Worm (Caenorhabditis elegans) whole organism, early embryonic: ENCODE data around the gene K05F1.6.
"Not testable (repeated sequence)": the region's sequence is repeated elsewhere in the genome, so short reads cannot be mapped to it uniquely, and the experiment has no call there.

ENCODE experiments used
- B0310.2 ChIP-seq: sonication (generic microtip); optimal IDR thresholded peaks from 2 replicates; lab custom pipeline; 2016; ENCODE audit warnings: mild to moderate bottlenecking, missing genetic modification characterization, missing compliant biosample characterization
- F13C5.2 ChIP-seq: sonication (generic microtip); optimal IDR thresholded peaks from 2 replicates; lab custom pipeline; 2017; ENCODE audit warnings: mild to moderate bottlenecking, missing genetic modification characterization, inconsistent platforms, missing compliant biosample characterization
- aly-1 ChIP-seq: sonication (generic microtip); optimal IDR thresholded peaks from 2 replicates; lab custom pipeline; 2016; ENCODE audit warnings: missing genetic modification characterization, missing compliant biosample characterization
- ama-1 ChIP-seq: fragments of 150-350 bp; optimal IDR thresholded peaks from 2 replicates; lab custom pipeline; 2014
- ceh-13 ChIP-seq: fragments of 200-800 bp; sonication (Bioruptor generic); optimal IDR thresholded peaks from 2 replicates; lab custom pipeline; 2018; ENCODE audit warnings: mild to moderate bottlenecking, missing genetic modification characterization, missing compliant biosample characterization
- ceh-36 ChIP-seq: sonication (generic microtip); optimal IDR thresholded peaks from 2 replicates; lab custom pipeline; 2016; ENCODE audit warnings: missing genetic modification characterization, inconsistent platforms, missing compliant biosample characterization
- ets-7 ChIP-seq: sonication (generic microtip); optimal IDR thresholded peaks from 2 replicates; lab custom pipeline; 2016; ENCODE audit warnings: missing genotype, missing genetic modification characterization, missing compliant biosample characterization
- flt-1 ChIP-seq: fragments of 200-800 bp; sonication (Bioruptor generic); IDR thresholded peaks from 2 replicates; pipeline ENCODE4 v1.3.6; 2022; ENCODE audit warnings: missing genetic modification characterization, missing compliant biosample characterization
- hmbx-1 ChIP-seq: sonication (generic microtip); optimal IDR thresholded peaks from 2 replicates; lab custom pipeline; 2016; ENCODE audit warnings: mild to moderate bottlenecking, missing genetic modification characterization, missing compliant biosample characterization
- hmg-4 ChIP-seq: fragments of 200-800 bp; sonication (Bioruptor generic); optimal IDR thresholded peaks from 2 replicates; lab custom pipeline; 2018; ENCODE audit warnings: mild to moderate bottlenecking, missing genetic modification characterization, missing compliant biosample characterization
- hnd-1 ChIP-seq: sonication (generic microtip); optimal IDR thresholded peaks from 2 replicates; lab custom pipeline; 2016; ENCODE audit warnings: missing genetic modification characterization, missing compliant biosample characterization
- pes-1 ChIP-seq: fragments of 200-800 bp; sonication (Bioruptor generic); IDR thresholded peaks from 2 replicates; pipeline ENCODE4 v1.3.6; 2022; ENCODE audit warnings: missing genetic modification reagents, missing genetic modification characterization, missing compliant biosample characterization
- scrt-1 ChIP-seq: fragments of 200-800 bp; sonication (Bioruptor generic); IDR thresholded peaks from 2 replicates; pipeline ENCODE4 v1.3.6; 2022; ENCODE audit warnings: missing genetic modification characterization, missing compliant biosample characterization
- sea-1 ChIP-seq: fragments of 200-800 bp; sonication (Bioruptor generic); conservative IDR thresholded peaks from 2 replicates; pipeline ENCODE4 v1.3.6; 2022; ENCODE audit warnings: missing genetic modification characterization, missing compliant biosample characterization
- tbx-11 ChIP-seq: fragments of 200-800 bp; sonication (Bioruptor generic); IDR thresholded peaks from 2 replicates; pipeline ENCODE4 v1.3.6; 2022; ENCODE audit warnings: missing genetic modification characterization, missing compliant biosample characterization
- tbx-37 ChIP-seq: fragments of 200-800 bp; sonication (Bioruptor generic); conservative IDR thresholded peaks from 2 replicates; pipeline ENCODE4 v1.3.6; 2022; ENCODE audit warnings: missing genetic modification reagents, missing genetic modification characterization, missing compliant biosample characterization
- tra-4 ChIP-seq: sonication (generic microtip); optimal IDR thresholded peaks from 2 replicates; lab custom pipeline; 2017; ENCODE audit warnings: missing genetic modification characterization, missing compliant biosample characterization

The K05F1.6 gene

ce11 chrII:5801075-5801474 is 18.8 kb downstream of the K05F1.6 start, which contains the start of the genes K05F1.9 and K05F1.1:
Gene K05F1.9 (minus strand): TSS chrII:5801175.
Gene K05F1.1 (plus strand): TSS chrII:5801382.
- TF ChIP-seq ama-1 (lab: Kevin White, UChicago) (no peak), pes-1 (GFP tag; lab: Robert Waterston, UW) (no peak), ets-7 (tag; lab: Kevin White, UChicago) (no peak), sea-1 (GFP tag; lab: Robert Waterston, UW) (no peak), flt-1 (no peak), hmg-4 (no peak), B0310.2 (tag; lab: Kevin White, UChicago) (no peak), hmbx-1 (tag; lab: Kevin White, UChicago) (no peak), scrt-1 (GFP tag; lab: Robert Waterston, UW) (no peak), hnd-1 (no peak), tbx-37 (GFP tag; lab: Robert Waterston, UW) (no peak), ceh-36 (tag; lab: Kevin White, UChicago) (no peak)

- no peak for TF ChIP-seq aly-1 (tag; lab: Kevin White, UChicago)
- TF ChIP-seq hmbx-1 (tag; lab: Kevin White, UChicago), result no peak
Observed at ce11 chrII:5804288-5804687, 22.0 kb downstream of the K05F1.6 start.

- no peak for TF ChIP-seq hmg-4
- TF ChIP-seq pes-1 (GFP tag; lab: Robert Waterston, UW), result no peak
- no peak for TF ChIP-seq ama-1 (lab: Kevin White, UChicago)
- TF ChIP-seq aly-1 (tag; lab: Kevin White, UChicago), result no peak
- TF ChIP-seq ceh-36 (tag; lab: Kevin White, UChicago), result no peak
- no peak for TF ChIP-seq tbx-37 (GFP tag; lab: Robert Waterston, UW)
- TF ChIP-seq B0310.2 (tag; lab: Kevin White, UChicago), result no peak
- no peak for TF ChIP-seq ets-7 (tag; lab: Kevin White, UChicago)
- TF ChIP-seq sea-1 (GFP tag; lab: Robert Waterston, UW), result no peak
- no peak for TF ChIP-seq hnd-1
- TF ChIP-seq tra-4 (tag; lab: Kevin White, UChicago), result no peak
- TF ChIP-seq flt-1, result no peak
- TF ChIP-seq F13C5.2 (tag; lab: Kevin White, UChicago), result no peak
- TF ChIP-seq tbx-11 (GFP tag; lab: Robert Waterston, UW), result no peak
- no peak for TF ChIP-seq hmbx-1 (tag; lab: Kevin White, UChicago)
- TF ChIP-seq scrt-1 (GFP tag; lab: Robert Waterston, UW), result no peak
Observed at ce11 chrII:5805303-5805702, 23.0 kb downstream of the K05F1.6 start, which contains the start of gene K05F1.10. Gene K05F1.10 (minus strand): TSS chrII:5805473.

- TF ChIP-seq tbx-37 (GFP tag; lab: Robert Waterston, UW) (no peak), hmg-4 (no peak), scrt-1 (GFP tag; lab: Robert Waterston, UW) (no peak), ama-1 (lab: Kevin White, UChicago) (no peak), B0310.2 (tag; lab: Kevin White, UChicago) (no peak), F13C5.2 (tag; lab: Kevin White, UChicago) (no peak), aly-1 (tag; lab: Kevin White, UChicago) (no peak), tbx-11 (GFP tag; lab: Robert Waterston, UW) (no peak), flt-1 (no peak), sea-1 (GFP tag; lab: Robert Waterston, UW) (no peak), tra-4 (tag; lab: Kevin White, UChicago) (no peak), hnd-1 (no peak), pes-1 (GFP tag; lab: Robert Waterston, UW) (no peak), ets-7 (tag; lab: Kevin White, UChicago) (no peak), ceh-36 (tag; lab: Kevin White, UChicago) (no peak), ceh-13 (GFP tag; lab: Kevin White, UChicago) (no peak)
Observed at ce11 chrII:5806563-5806962, 24.2 kb downstream of the K05F1.6 start.

- no peak for TF ChIP-seq ceh-13 (GFP tag; lab: Kevin White, UChicago)
- no peak for TF ChIP-seq B0310.2 (tag; lab: Kevin White, UChicago)
- no peak for TF ChIP-seq sea-1 (GFP tag; lab: Robert Waterston, UW)
- TF ChIP-seq scrt-1 (GFP tag; lab: Robert Waterston, UW), result no peak
- TF ChIP-seq tbx-37 (GFP tag; lab: Robert Waterston, UW), result no peak
- no peak for TF ChIP-seq flt-1
- no peak for TF ChIP-seq tbx-11 (GFP tag; lab: Robert Waterston, UW)
- no peak for TF ChIP-seq aly-1 (tag; lab: Kevin White, UChicago)
- TF ChIP-seq hmg-4, result no peak
Observed at ce11 chrII:5810230-5810629, 27.9 kb downstream of the K05F1.6 start, which contains the start of the genes msp-64 and ZK1248.5. Gene msp-64 (minus strand): TSS chrII:5810330. Gene ZK1248.5 (plus strand): TSS chrII:5810514.

- TF ChIP-seq hnd-1; flt-1; ceh-13 (GFP tag; lab: Kevin White, UChicago): not testable (repeated sequence)
Observed at ce11 chrII:5815382-5815781, 33.1 kb downstream of the K05F1.6 start, which contains the start of gene wago-5. Gene wago-5 (minus strand): TSS chrII:5815482.

ce11 chrII:5816346-5816745 is 34.0 kb downstream of the K05F1.6 start, which contains the start of gene ZK1248.20:
Gene ZK1248.20 (plus strand): TSS chrII:5816646.
- TF ChIP-seq ceh-36 (tag; lab: Kevin White, UChicago) (no peak), F13C5.2 (tag; lab: Kevin White, UChicago) (no peak), tbx-37 (GFP tag; lab: Robert Waterston, UW) (no peak), ceh-13 (GFP tag; lab: Kevin White, UChicago) (no peak), ets-7 (tag; lab: Kevin White, UChicago) (no peak), hmbx-1 (tag; lab: Kevin White, UChicago) (no peak), pes-1 (GFP tag; lab: Robert Waterston, UW) (no peak), hnd-1 (no peak), tra-4 (tag; lab: Kevin White, UChicago) (no peak), aly-1 (tag; lab: Kevin White, UChicago) (no peak), hmg-4 (no peak)
